Worm (Caenorhabditis elegans) whole organism, young adult: ENCODE measurements around the gene F12A10.9.
A peak's percentile ranks its signal among the peaks of the same experiment; 100 is the strongest.

ENCODE experiments used
- B0261.1 ChIP-seq: sonication (generic microtip); optimal IDR thresholded peaks from 2 replicates; lab custom pipeline; 2016; ENCODE audit warnings: mild to moderate bottlenecking, missing genetic modification characterization, moderate library complexity, missing compliant biosample characterization
- F10E7.11 ChIP-seq: sonication (generic microtip); optimal IDR thresholded peaks from 2 replicates; lab custom pipeline; 2017; ENCODE audit warnings: mild to moderate bottlenecking, missing genetic modification characterization, moderate library complexity, missing compliant biosample characterization
- F33H1.4 ChIP-seq: fragments of 200-800 bp; sonication (Bioruptor generic); IDR thresholded peaks from 2 replicates; pipeline ENCODE4 v1.3.6; 2022; ENCODE audit warnings: missing genetic modification reagents, missing genetic modification characterization, missing compliant biosample characterization
- F55B11.4 ChIP-seq: sonication (generic microtip); optimal IDR thresholded peaks from 2 replicates; lab custom pipeline; 2016; ENCODE audit warnings: missing compliant biosample characterization, missing genetic modification characterization, borderline replicate concordance; ENCODE audit not compliant: insufficient read depth
- K12H6.12 ChIP-seq: fragments of 200-800 bp; sonication (Bioruptor generic); optimal IDR thresholded peaks from 2 replicates; lab custom pipeline; 2018; ENCODE audit warnings: mild to moderate bottlenecking, missing genetic modification characterization, missing compliant biosample characterization
- Y56A3A.18 ChIP-seq: fragments of 200-800 bp; sonication (Bioruptor generic); IDR thresholded peaks from 2 replicates; pipeline ENCODE4 v1.3.6; 2022; ENCODE audit warnings: missing genetic modification reagents, missing genetic modification characterization, missing compliant biosample characterization
- ZK185.1 ChIP-seq: sonication (generic microtip); optimal IDR thresholded peaks from 2 replicates; lab custom pipeline; 2016; ENCODE audit warnings: mild to moderate bottlenecking, missing genetic modification characterization, missing compliant biosample characterization; ENCODE audit not compliant: poor library complexity, severe bottlenecking
- aptf-2 ChIP-seq: fragments of 200-800 bp; sonication (Bioruptor generic); conservative IDR thresholded peaks from 2 replicates; pipeline ENCODE4 v1.3.6; 2022; ENCODE audit warnings: missing genetic modification reagents, missing genetic modification characterization, missing compliant biosample characterization
- atf-7 ChIP-seq: sonication (generic microtip); optimal IDR thresholded peaks from 2 replicates; lab custom pipeline; 2017; ENCODE audit warnings: mild to moderate bottlenecking, missing genetic modification characterization, missing compliant biosample characterization
- attf-5 ChIP-seq: fragments of 200-800 bp; sonication (Bioruptor generic); optimal IDR thresholded peaks from 2 replicates; lab custom pipeline; 2018; ENCODE audit warnings: mild to moderate bottlenecking, missing genetic modification characterization, missing compliant biosample characterization
- ceh-40 ChIP-seq: fragments of 200-800 bp; sonication (Bioruptor generic); IDR thresholded peaks from 2 replicates; pipeline ENCODE4 v1.3.6; 2022; ENCODE audit warnings: missing genetic modification characterization, missing compliant biosample characterization
- ceh-79 ChIP-seq: sonication (generic microtip); optimal IDR thresholded peaks from 2 replicates; lab custom pipeline; 2017; ENCODE audit warnings: mild to moderate bottlenecking, missing genetic modification characterization, missing compliant biosample characterization
- dox-1 ChIP-seq: fragments of 200-800 bp; sonication (Bioruptor generic); IDR thresholded peaks from 2 replicates; pipeline ENCODE4 v1.3.6; 2022; ENCODE audit warnings: missing genetic modification reagents, missing genetic modification characterization, missing compliant biosample characterization
- him-1 ChIP-seq: sonication (generic microtip); optimal IDR thresholded peaks from 2 replicates; lab custom pipeline; 2016; ENCODE audit warnings: missing genotype, missing genetic modification reagents, missing genetic modification characterization, missing compliant biosample characterization
- hlh-26 ChIP-seq: fragments of 200-800 bp; sonication (Bioruptor generic); conservative IDR thresholded peaks from 2 replicates; pipeline ENCODE4 v1.3.6; 2022; ENCODE audit warnings: missing genetic modification reagents, missing genetic modification characterization, missing compliant biosample characterization
- hmg-1.2 ChIP-seq: fragments of 200-800 bp; sonication (Bioruptor generic); IDR thresholded peaks from 2 replicates; pipeline ENCODE4 v1.3.6; 2022; ENCODE audit warnings: missing genetic modification reagents, missing genetic modification characterization, missing compliant biosample characterization
- lin-35 ChIP-seq, 3 experiments: fragments of 150-350 bp in 2 of 3; sonication (generic microtip) in 1 of 3; optimal IDR thresholded peaks; 2 replicates each; lab custom pipeline; 2014 to 2018; ENCODE audit warnings: missing biosample characterization in 3 of 3, missing genetic modification characterization in 3 of 3, missing genetic modification reagents in 3 of 3
- lin-54 ChIP-seq: fragments of 200-800 bp; sonication (Bioruptor generic); optimal IDR thresholded peaks from 2 replicates; lab custom pipeline; 2018; ENCODE audit warnings: mild to moderate bottlenecking, missing genetic modification characterization, missing compliant biosample characterization
- lsl-1 ChIP-seq: fragments of 200-800 bp; sonication (Bioruptor generic); optimal IDR thresholded peaks from 2 replicates; lab custom pipeline; 2018; ENCODE audit warnings: mild to moderate bottlenecking, missing genetic modification characterization, moderate library complexity, missing compliant biosample characterization
- madf-6 ChIP-seq: fragments of 200-800 bp; sonication (Bioruptor generic); IDR thresholded peaks from 2 replicates; pipeline ENCODE4 v1.3.6; 2022; ENCODE audit warnings: missing genetic modification reagents, missing genetic modification characterization, missing compliant biosample characterization
- madf-8 ChIP-seq: fragments of 200-800 bp; sonication (Bioruptor generic); conservative IDR thresholded peaks from 2 replicates; pipeline ENCODE4 v1.3.6; 2022; ENCODE audit warnings: missing genetic modification reagents, missing genetic modification characterization, missing compliant biosample characterization
- mcd-1 ChIP-seq: fragments of 200-800 bp; sonication (Bioruptor generic); IDR thresholded peaks from 2 replicates; pipeline ENCODE4 v1.3.6; 2022; ENCODE audit warnings: missing genetic modification reagents, missing genetic modification characterization, missing compliant biosample characterization
- mes-4 ChIP-seq: sonication (generic microtip); optimal IDR thresholded peaks from 2 replicates; lab custom pipeline; 2016; ENCODE audit warnings: missing genotype, missing genetic modification characterization, missing compliant biosample characterization
- nhr-179 ChIP-seq: sonication (generic microtip); optimal IDR thresholded peaks from 2 replicates; lab custom pipeline; 2016; ENCODE audit warnings: mild to moderate bottlenecking, missing genetic modification characterization, missing compliant biosample characterization
- pbrm-1 ChIP-seq: fragments of 200-800 bp; sonication (Bioruptor generic); IDR thresholded peaks from 2 replicates; pipeline ENCODE4 v1.3.6; 2022; ENCODE audit warnings: missing genetic modification reagents, missing genetic modification characterization, missing compliant biosample characterization
- rec-8 ChIP-seq, 2 experiments: sonication (generic microtip); optimal IDR thresholded peaks; 2 replicates each; lab custom pipeline; 2016; ENCODE audit warnings: mild to moderate bottlenecking in 2 of 2, missing genetic modification characterization in 2 of 2, missing genetic modification reagents in 2 of 2, missing genotype in 2 of 2, missing biosample characterization in 1 of 2, missing compliant biosample characterization in 1 of 2, moderate library complexity in 1 of 2
- rpc-1 ChIP-seq, 2 experiments: fragments of 150-350 bp in 1 of 2; sonication (generic microtip) in 1 of 2; optimal IDR thresholded peaks; 2 replicates each; lab custom pipeline; 2014 to 2018; ENCODE audit warnings: missing biosample characterization in 1 of 2, missing genetic modification characterization in 1 of 2, missing genetic modification reagents in 1 of 2, missing genotype in 1 of 2
- sea-2 ChIP-seq: fragments of 200-800 bp; sonication (Bioruptor generic); IDR thresholded peaks from 2 replicates; pipeline ENCODE4 v1.3.6; 2022; ENCODE audit warnings: missing genetic modification characterization, missing compliant biosample characterization
- snpc-1.1 ChIP-seq: sonication (generic microtip); optimal IDR thresholded peaks from 2 replicates; lab custom pipeline; 2017; ENCODE audit warnings: missing genetic modification characterization, mild to moderate bottlenecking, missing compliant biosample characterization, antibody characterized with exemption, moderate library complexity, missing genotype, missing genetic modification reagents; ENCODE audit not compliant: insufficient read depth
- snpc-4 ChIP-seq, 5 experiments: fragments of 150-350 bp in 1 of 5; sonication (generic microtip) in 4 of 5; optimal IDR thresholded peaks; 2 replicates each; lab custom pipeline; 2014 to 2018; ENCODE audit warnings: missing genetic modification characterization in 5 of 5, missing biosample characterization in 3 of 5, antibody characterized with exemption in 2 of 5, mild to moderate bottlenecking in 2 of 5, missing compliant biosample characterization in 2 of 5, missing genotype in 2 of 5, moderate library complexity in 2 of 5, missing genetic modification reagents in 1 of 5
- somi-1 ChIP-seq: fragments of 200-800 bp; sonication (Bioruptor generic); optimal IDR thresholded peaks from 2 replicates; lab custom pipeline; 2018; ENCODE audit warnings: mild to moderate bottlenecking, missing genetic modification characterization, missing compliant biosample characterization
- tlf-1 ChIP-seq: fragments of 200-800 bp; sonication (Bioruptor generic); optimal IDR thresholded peaks from 2 replicates; lab custom pipeline; 2018; ENCODE audit warnings: mild to moderate bottlenecking, missing genetic modification characterization, missing compliant biosample characterization
- unc-130 ChIP-seq: sonication (generic microtip); optimal IDR thresholded peaks from 2 replicates; lab custom pipeline; 2016; ENCODE audit warnings: missing genetic modification reagents, missing genetic modification characterization, missing compliant biosample characterization
- xnd-1 ChIP-seq: sonication (generic microtip); optimal IDR thresholded peaks from 2 replicates; lab custom pipeline; 2016; ENCODE audit warnings: missing genotype, missing genetic modification reagents, missing genetic modification characterization, missing compliant biosample characterization
- zim-3 ChIP-seq: sonication (generic microtip); optimal IDR thresholded peaks from 2 replicates; lab custom pipeline; 2017; ENCODE audit warnings: mild to moderate bottlenecking, missing genetic modification characterization, moderate library complexity, missing compliant biosample characterization
- ztf-28 ChIP-seq: fragments of 200-800 bp; sonication (Bioruptor generic); IDR thresholded peaks from 2 replicates; pipeline ENCODE4 v1.3.6; 2022; ENCODE audit warnings: missing genetic modification reagents, missing genetic modification characterization, missing compliant biosample characterization

Gene F12A10.9

DNA sequence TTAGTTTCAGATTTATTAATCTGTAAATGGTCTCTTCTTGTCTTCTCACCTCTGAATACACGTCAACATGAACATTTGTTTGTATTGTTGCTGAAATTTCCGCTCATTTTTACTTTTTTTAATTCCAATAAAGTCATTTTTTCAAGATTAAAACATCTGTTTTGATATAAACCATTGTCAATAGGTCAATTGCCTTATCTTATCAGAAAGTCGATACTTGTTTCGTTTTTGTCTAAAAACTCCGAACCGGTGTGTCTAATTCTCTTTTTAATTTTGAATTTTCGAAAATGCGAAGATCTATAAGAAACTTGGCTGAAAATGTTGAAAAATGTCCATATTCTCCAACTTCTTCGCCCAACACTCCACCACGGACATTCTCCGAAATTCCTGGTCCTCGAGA is 5.3 kb downstream of the F12A10.9 start, which contains the start of gene cyp-44A1:
Gene cyp-44A1 (plus strand): TSS at position 285 of the 400 bp plus-strand sequence.
- TF ChIP-seq hmg-1.2 (no peak), tlf-1 (no peak), F55B11.4 (tag; lab: Kevin White, UChicago) (no peak), ceh-79 (tag; lab: Kevin White, UChicago) (no peak), F10E7.11 (no peak), dox-1 (GFP tag; lab: Robert Waterston, UW) (no peak), snpc-1.1 (tag; lab: Kevin White, UChicago) (no peak), nhr-179 (tag; lab: Kevin White, UChicago) (no peak), lin-35 (GFP tag; optimal IDR thresholded peaks at IDR 0.05; lab: Kevin White, UChicago) (no peak), pbrm-1 (GFP tag; lab: Robert Waterston, UW) (no peak)

- TF ChIP-seq mes-4 (tag; lab: Kevin White, UChicago) = no peak
- TF ChIP-seq lin-35 (GFP tag; optimal IDR thresholded peaks at IDR 0.05; lab: Kevin White, UChicago) = peak in 1 of 3 experiments; percentile 43
These were observed 7.4 kb downstream of the F12A10.9 start, which contains the start of gene npp-24 for ce11 chrII:5505820-5506287. TSS of gene npp-24 (plus strand) at chrII:5505870.

- TF ChIP-seq hlh-26 (GFP tag; lab: Robert Waterston, UW) (no peak), madf-8 (peak; percentile 88), aptf-2 (GFP tag; lab: Robert Waterston, UW) (0 out of 2 replicates have a peak, but pooled peaks have one; percentile 38), F33H1.4 (GFP tag; lab: Robert Waterston, UW) (peak; percentile 42), somi-1 (GFP tag; lab: Kevin White, UChicago) (no peak), F55B11.4 (tag; lab: Kevin White, UChicago) (no peak), ceh-40 (GFP tag; lab: Robert Waterston, UW) (no peak), B0261.1 (tag; lab: Kevin White, UChicago) (no peak), madf-6 (peak; percentile 90), unc-130 (peak; percentile 57), rec-8 (tag; optimal IDR thresholded peaks at IDR 0.05; lab: Kevin White, UChicago) (peak in 1 of 2 experiments; percentile 24), rpc-1 (optimal IDR thresholded peaks at IDR 0.05; lab: Kevin White, UChicago) (no peak), rpc-1 (tag; optimal IDR thresholded peaks at IDR 0.05; lab: Kevin White, UChicago) (no peak), ZK185.1 (peak; percentile 65), atf-7 (tag; lab: Kevin White, UChicago) (peak; percentile 16), ztf-28 (GFP tag; lab: Robert Waterston, UW) (0 out of 2 replicates have a peak, but pooled peaks have one; percentile 22), attf-5 (GFP tag; lab: Kevin White, UChicago) (peak; percentile 1), lsl-1 (GFP tag; lab: Kevin White, UChicago) (peak; percentile 45), lin-54 (peak; percentile 4), mcd-1 (GFP tag; lab: Robert Waterston, UW) (peak; percentile 41), lin-35 (GFP tag; optimal IDR thresholded peaks at IDR 0.05; lab: Kevin White, UChicago) (peak in 1 of 3 experiments; percentile 13), him-1 (tag; lab: Kevin White, UChicago) (peak; percentile 50), sea-2 (GFP tag; lab: Robert Waterston, UW) (no peak), zim-3 (tag; lab: Kevin White, UChicago) (no peak), xnd-1 (tag; lab: Kevin White, UChicago) (peak; percentile 76), Y56A3A.18 (GFP tag; lab: Robert Waterston, UW) (no peak), K12H6.12 (tag; lab: Kevin White, UChicago) (peak; percentile 7), dox-1 (GFP tag; lab: Robert Waterston, UW) (0 out of 2 replicates have a peak, but pooled peaks have one; percentile 39), snpc-4 (GFP tag; optimal IDR thresholded peaks at IDR 0.05; lab: Kevin White, UChicago) (no peak), snpc-4 (tag; optimal IDR thresholded peaks at IDR 0.05; lab: Kevin White, UChicago) (peak in 1 of 4 experiments; percentile 13)
These were observed 13.2 kb downstream of the F12A10.9 start for ce11 chrII:5511417-5512353.
